Fruit fly (Drosophila melanogaster) whole organism, embryonic: Measurements from ENCODE around the gene miple2.

Experiments used
- Adf1 ChIP-seq: fragments of 200-800 bp; sonication (Bioruptor generic); IDR thresholded peaks from 2 replicates; pipeline ENCODE4 v1.3.6; 2022; ENCODE audit warnings: missing biosample characterization, missing genetic modification characterization
- BtbVII ChIP-seq: fragments of 200-800 bp; sonication (Bioruptor generic); optimal IDR thresholded peaks from 3 replicates; lab custom pipeline; 2017; ENCODE audit warnings: missing biosample characterization, mild to moderate bottlenecking, missing genetic modification characterization
- CG11504 ChIP-seq: fragments of 200-800 bp; sonication (Bioruptor generic); optimal IDR thresholded peaks from 3 replicates; lab custom pipeline; 2019; ENCODE audit warnings: missing biosample characterization, mild to moderate bottlenecking, missing genetic modification characterization, moderate library complexity
- CG11723 ChIP-seq: fragments of 200-800 bp; sonication (Bioruptor generic); optimal IDR thresholded peaks from 2 replicates; lab custom pipeline; 2017; ENCODE audit warnings: missing biosample characterization, mild to moderate bottlenecking, missing genetic modification characterization
- CG12942 ChIP-seq: fragments of 200-800 bp; sonication (Bioruptor generic); optimal IDR thresholded peaks from 3 replicates; lab custom pipeline; 2016; ENCODE audit warnings: missing biosample characterization, missing genetic modification characterization
- CG13894 ChIP-seq: fragments of 200-800 bp; sonication (Bioruptor generic); optimal IDR thresholded peaks from 3 replicates; lab custom pipeline; 2018; ENCODE audit warnings: missing biosample characterization, mild to moderate bottlenecking, missing genetic modification characterization, moderate library complexity
- CG18599 ChIP-seq: fragments of 200-800 bp; sonication (Bioruptor generic); optimal IDR thresholded peaks from 3 replicates; lab custom pipeline; 2017; ENCODE audit warnings: missing biosample characterization, missing genetic modification characterization, mild to moderate bottlenecking, moderate library complexity, missing genetic modification reagents
- CG2120 ChIP-seq: fragments of 200-800 bp; sonication (Bioruptor generic); optimal IDR thresholded peaks from 3 replicates; lab custom pipeline; 2016; ENCODE audit warnings: missing biosample characterization, missing genetic modification characterization
- CG34224 ChIP-seq: fragments of 200-800 bp; sonication (Bioruptor generic); IDR thresholded peaks from 3 replicates; pipeline ENCODE4 v1.3.6; 2022; ENCODE audit warnings: missing biosample characterization, missing genetic modification characterization; ENCODE audit not compliant: partially characterized antibody
- CG3995 ChIP-seq: fragments of 200-800 bp; sonication (Bioruptor generic); optimal IDR thresholded peaks from 3 replicates; lab custom pipeline; 2016; ENCODE audit warnings: missing biosample characterization, missing genetic modification characterization
- CG42726 ChIP-seq: fragments of 200-800 bp; sonication (Bioruptor generic); IDR thresholded peaks from 2 replicates; pipeline ENCODE4 v1.3.6; 2022; ENCODE audit warnings: missing biosample characterization, missing genetic modification characterization; ENCODE audit not compliant: partially characterized antibody
- CG4617 ChIP-seq: fragments of 200-800 bp; sonication (Bioruptor generic); optimal IDR thresholded peaks from 3 replicates; lab custom pipeline; 2016; ENCODE audit warnings: missing biosample characterization, missing genetic modification characterization, borderline replicate concordance
- CG6854 ChIP-seq: fragments of 200-800 bp; sonication (Bioruptor generic); optimal IDR thresholded peaks from 3 replicates; lab custom pipeline; 2017; ENCODE audit warnings: missing biosample characterization, mild to moderate bottlenecking, missing genetic modification characterization
- CG7839 ChIP-seq: fragments of 200-800 bp; sonication (Bioruptor generic); optimal IDR thresholded peaks from 3 replicates; lab custom pipeline; 2018; ENCODE audit warnings: missing biosample characterization, mild to moderate bottlenecking, missing genetic modification characterization, moderate library complexity
- Dbx ChIP-seq: fragments of 200-800 bp; sonication (Bioruptor generic); IDR thresholded peaks from 3 replicates; pipeline ENCODE4 v1.3.6; 2022; ENCODE audit warnings: missing biosample characterization, missing genetic modification characterization
- Dek ChIP-seq: fragments of 200-800 bp; sonication (Bioruptor generic); optimal IDR thresholded peaks from 3 replicates; lab custom pipeline; 2019; ENCODE audit warnings: missing biosample characterization, mild to moderate bottlenecking, missing genetic modification characterization, moderate library complexity
- Dfd ChIP-seq, 2 experiments: fragments of >200 bp; optimal IDR thresholded peaks; 2 replicates each; lab custom pipeline; 2017; ENCODE audit warnings: missing biosample characterization in 2 of 2, missing genetic modification characterization in 2 of 2
- Fer1 ChIP-seq: fragments of 200-800 bp; sonication (Bioruptor generic); optimal IDR thresholded peaks from 2 replicates; lab custom pipeline; 2017; ENCODE audit warnings: missing biosample characterization, mild to moderate bottlenecking, missing genetic modification characterization
- Hand ChIP-seq: fragments of 200-800 bp; sonication (Bioruptor generic); optimal IDR thresholded peaks from 2 replicates; lab custom pipeline; 2017; ENCODE audit warnings: mild to moderate bottlenecking, missing biosample characterization, missing genetic modification reagents, missing genetic modification characterization
- HmgZ ChIP-seq: fragments of 200-800 bp; sonication (Bioruptor generic); optimal IDR thresholded peaks from 2 replicates; lab custom pipeline; 2018; ENCODE audit warnings: missing biosample characterization, mild to moderate bottlenecking, missing genetic modification characterization
- Kr ChIP-seq: fragments of 200-800 bp; sonication (Bioruptor generic); optimal IDR thresholded peaks from 2 replicates; lab custom pipeline; 2017; ENCODE audit warnings: missing biosample characterization, mild to moderate bottlenecking, missing genetic modification characterization
- Med ChIP-seq: fragments of 200-800 bp; sonication (Bioruptor generic); peaks from one replicate; lab custom pipeline; 2016; ENCODE audit warnings: missing biosample characterization, missing genetic modification characterization, mild to moderate bottlenecking, inconsistent platforms, moderate library complexity
- Nf-YA ChIP-seq: fragments of 200-800 bp; sonication (Bioruptor generic); IDR thresholded peaks from 2 replicates; pipeline ENCODE4 v1.3.6; 2022; ENCODE audit warnings: missing biosample characterization, missing genetic modification characterization
- Pdp1 ChIP-seq, 2 experiments: fragments of 200-800 bp; sonication (Bioruptor generic); optimal IDR thresholded peaks; 3 replicates each; lab custom pipeline; 2016; ENCODE audit warnings: missing biosample characterization in 2 of 2, missing genetic modification characterization in 2 of 2, mild to moderate bottlenecking in 1 of 2, moderate library complexity in 1 of 2
- Ptx1 ChIP-seq: fragments of 200-800 bp; sonication (Bioruptor generic); IDR thresholded peaks from 2 replicates; pipeline ENCODE4 v1.3.6; 2022; ENCODE audit warnings: missing biosample characterization, missing genetic modification characterization
- amos ChIP-seq: fragments of 200-800 bp; sonication (Bioruptor generic); IDR thresholded peaks from 2 replicates; pipeline ENCODE4 v1.3.6; 2022; ENCODE audit warnings: missing biosample characterization, missing genetic modification characterization; ENCODE audit not compliant: partially characterized antibody
- bbx ChIP-seq: fragments of 200-800 bp; sonication (Bioruptor generic); IDR thresholded peaks from 2 replicates; pipeline ENCODE4 v1.3.6; 2022; ENCODE audit warnings: missing biosample characterization, missing genetic modification characterization; ENCODE audit not compliant: partially characterized antibody
- bigmax ChIP-seq: fragments of 200-800 bp; sonication (Bioruptor generic); optimal IDR thresholded peaks from 2 replicates; lab custom pipeline; 2018; ENCODE audit warnings: missing biosample characterization, mild to moderate bottlenecking, missing genetic modification characterization
- chinmo ChIP-seq: fragments of 200-800 bp; sonication (Bioruptor generic); IDR thresholded peaks from 4 replicates; pipeline ENCODE4 v1.3.6; 2022; ENCODE audit warnings: missing biosample characterization, missing genetic modification characterization; ENCODE audit not compliant: partially characterized antibody
- ems ChIP-seq: fragments of 200-800 bp; sonication (Bioruptor generic); optimal IDR thresholded peaks from 3 replicates; lab custom pipeline; 2016; ENCODE audit warnings: missing biosample characterization, missing genetic modification characterization
- ewg ChIP-seq: fragments of 200-800 bp; sonication (Bioruptor generic); optimal IDR thresholded peaks from 3 replicates; lab custom pipeline; 2017; ENCODE audit warnings: mild to moderate bottlenecking, missing biosample characterization, missing genetic modification reagents, missing genetic modification characterization
- her ChIP-seq: fragments of 200-800 bp; sonication (Bioruptor generic); optimal IDR thresholded peaks from 2 replicates; lab custom pipeline; 2016; ENCODE audit warnings: missing biosample characterization, missing genetic modification characterization
- inv ChIP-seq: fragments of 200-800 bp; sonication (Bioruptor generic); IDR thresholded peaks from 2 replicates; pipeline ENCODE4 v1.3.6; 2022; ENCODE audit warnings: missing biosample characterization, missing genetic modification characterization; ENCODE audit not compliant: partially characterized antibody
- mirr ChIP-seq: fragments of 200-800 bp; sonication (Bioruptor generic); optimal IDR thresholded peaks from 3 replicates; lab custom pipeline; 2018; ENCODE audit warnings: missing biosample characterization, mild to moderate bottlenecking, missing genetic modification characterization
- prd ChIP-seq, 3 experiments: fragments of >200 bp in 2 of 3; fragments of 200-800 bp in 1 of 3; sonication (Bioruptor generic) in 1 of 3; optimal IDR thresholded peaks in 2 of 3; IDR thresholded peaks in 1 of 3; 2 replicates in 2 of 3; 3 replicates in 1 of 3; pipeline versions ENCODE4 v1.3.6 to Lab custom; 2017 to 2022; ENCODE audit warnings: missing biosample characterization in 1 of 3, missing genetic modification characterization in 1 of 3
- row ChIP-seq: fragments of 200-800 bp; sonication (Bioruptor generic); IDR thresholded peaks from 3 replicates; pipeline ENCODE4 v1.3.6; 2022; ENCODE audit warnings: missing biosample characterization, missing genetic modification characterization
- schlank ChIP-seq: fragments of 200-800 bp; sonication (Bioruptor generic); optimal IDR thresholded peaks from 2 replicates; lab custom pipeline; 2018; ENCODE audit warnings: missing biosample characterization, mild to moderate bottlenecking, missing genetic modification characterization
- sens ChIP-seq: fragments of 200-800 bp; sonication (Bioruptor generic); peaks from one replicate; lab custom pipeline; 2016; ENCODE audit warnings: missing biosample characterization, missing genetic modification characterization
- slbo ChIP-seq: fragments of 200-800 bp; sonication (Bioruptor generic); IDR thresholded peaks from 2 replicates; pipeline ENCODE4 v1.3.6; 2022; ENCODE audit warnings: missing biosample characterization, missing genetic modification characterization
- z ChIP-seq: fragments of 200-800 bp; sonication (Bioruptor generic); IDR thresholded peaks from 3 replicates; pipeline ENCODE4 v1.3.6; 2022; ENCODE audit warnings: missing biosample characterization, missing genetic modification characterization

The miple2 gene

dm6 chr3L:311607-312006 is 40.6 kb downstream of the miple2 start (continued):
- TF ChIP-seq amos (GFP tag; lab: Robert Waterston, UW) (peak; percentile 45; the same call in 1 of the 2 replicates), CG11504 (tag; lab: Kevin White, UChicago) (no peak), ems (GFP tag; lab: Kevin White, UChicago) (no peak), CG6854 (GFP tag; lab: Kevin White, UChicago) (peak; percentile 34), Pdp1 (GFP tag; optimal IDR thresholded peaks at IDR 0.05; lab: Kevin White, UChicago) (peak in 1 of 2 experiments; percentile 76), mirr (GFP tag; lab: Kevin White, UChicago) (no peak), CG3995 (GFP tag; lab: Kevin White, UChicago) (no peak), CG13894 (tag; lab: Kevin White, UChicago) (peak; percentile 94), CG12942 (no peak), Adf1 (GFP tag; lab: Robert Waterston, UW) (no peak; the same call in 1 of the 2 replicates), HmgZ (peak; percentile 18), schlank (no peak), CG42726 (0 out of 2 replicates have a peak, but pooled peaks have one; percentile 5), BtbVII (peak; percentile 87), Fer1 (GFP tag; lab: Kevin White, UChicago) (peak; percentile 50), Hand (GFP tag; lab: Kevin White, UChicago) (peak; percentile 14), CG34224 (GFP tag; lab: Robert Waterston, UW) (0 out of 3 replicates have a peak, but pooled peaks have one; percentile 43), Dbx (GFP tag; lab: Robert Waterston, UW) (peak; percentile 30; the same call in 1 of the 3 replicates), Kr (no peak), z (GFP tag; lab: Robert Waterston, UW) (peak; percentile 94), chinmo (GFP tag; lab: Robert Waterston, UW) (peak; percentile 71; the same call in 3 of the 4 replicates), bigmax (GFP tag; lab: Kevin White, UChicago) (no peak)

- TF ChIP-seq chinmo (GFP tag; lab: Robert Waterston, UW): 0 out of 4 replicates have a peak, but pooled peaks have one; percentile 27
- no peak for TF ChIP-seq CG7839 (tag; lab: Kevin White, UChicago)
- no peak for TF ChIP-seq Ptx1
- TF ChIP-seq Dek (tag; lab: Kevin White, UChicago): no peak
- peak; percentile 27; the same call in 1 of the 2 replicates for TF ChIP-seq bbx
- TF ChIP-seq CG18599: peak; percentile 55
- peak; percentile 52 for TF ChIP-seq Med (GFP tag; lab: Kevin White, UChicago)
- no peak for TF ChIP-seq CG11723 (GFP tag; lab: Kevin White, UChicago)
- TF ChIP-seq her (GFP tag; lab: Kevin White, UChicago): no peak
- TF ChIP-seq Nf-YA (GFP tag; lab: Robert Waterston, UW): no peak
- TF ChIP-seq prd (optimal IDR thresholded peaks at IDR 0.05; lab: Kevin White, UChicago): no peak
- no peak for TF ChIP-seq prd (GFP tag; IDR thresholded peaks at IDR 0.05; lab: Robert Waterston, UW)
- no peak for TF ChIP-seq inv (GFP tag; lab: Robert Waterston, UW)
- no peak for TF ChIP-seq CG4617 (GFP tag; lab: Kevin White, UChicago)
- peak; percentile 22; the same call in 1 of the 2 replicates for TF ChIP-seq slbo (GFP tag; lab: Robert Waterston, UW)
- TF ChIP-seq CG2120: peak; percentile 40
- peak; percentile 10 for TF ChIP-seq sens (GFP tag; lab: Kevin White, UChicago)
- peak; percentile 33; the same call in 2 of the 3 replicates for TF ChIP-seq row
- no peak for TF ChIP-seq Dfd (GFP tag; optimal IDR thresholded peaks at IDR 0.05; lab: Kevin White, UChicago)
- TF ChIP-seq ewg (GFP tag; lab: Kevin White, UChicago): peak; percentile 61
These were observed 41.3 kb downstream of the miple2 start for dm6 chr3L:312323-312722.
